Worm (Caenorhabditis elegans): Measurements from ENCODE around the gene ZK632.12.

- TF ChIP-seq med-1 (GFP tag; optimal IDR thresholded peaks at IDR 0.05; ENCODE audit: insufficient read depth) (no peak), tab-1 (GFP tag; IDR thresholded peaks at IDR 0.05) (no peak)
These were observed 17.5 kb upstream of the ZK632.12 start, which contains the start of gene ZK632.14 for ce11 chrIII:9813146-9813545.
